Worm (Caenorhabditis elegans): ENCODE data around the gene C08B6.5.

- TF ChIP-seq nhr-23 (tag; optimal IDR thresholded peaks at IDR 0.05) (no peak), mdl-1 (tag; optimal IDR thresholded peaks at IDR 0.05) (no peak), elt-3 (tag; optimal IDR thresholded peaks at IDR 0.05) (no peak)
These were observed 19.1 kb upstream of the C08B6.5 start, which contains the start of gene ugt-47 for ce11 chrV:10098429-10098828.

Measured in whole organism, L2 larva.